Fruit fly (Drosophila melanogaster): ENCODE data around the gene CG8379.

The CG8379 gene

DNA sequence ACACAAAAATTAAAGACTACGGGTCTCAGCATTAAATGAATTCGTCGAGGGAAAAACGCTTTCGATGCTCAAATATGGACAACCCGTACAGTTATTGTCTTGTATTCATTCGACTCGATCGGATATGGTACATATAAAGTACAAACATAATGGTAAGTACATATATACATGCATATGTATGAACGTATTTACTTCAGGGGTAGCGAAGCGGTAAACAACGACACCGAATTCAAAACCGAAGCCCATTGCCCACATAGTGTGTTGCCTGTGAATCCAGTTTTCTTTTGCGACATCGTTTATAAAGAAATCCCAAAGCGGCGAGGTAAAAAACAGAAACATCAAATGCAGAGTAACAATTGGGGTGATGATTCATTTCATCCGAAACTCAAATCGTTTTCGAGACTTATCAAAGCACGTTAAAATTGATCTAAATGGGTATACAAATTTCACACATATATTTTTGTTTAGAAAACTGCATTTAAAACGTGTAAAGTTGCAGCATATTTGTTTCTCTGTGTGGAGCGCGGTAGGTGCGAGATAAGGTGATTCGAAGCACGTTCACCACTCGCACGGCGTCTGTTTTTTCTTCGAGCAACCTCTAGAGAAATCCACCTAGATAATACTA is 11.8 kb upstream of the CG8379 start:
- TF ChIP-seq CG8478 (optimal IDR thresholded peaks at IDR 0.05), result no peak
- TF ChIP-seq Dll (optimal IDR thresholded peaks at IDR 0.05), result no peak
- TF ChIP-seq EcR (GFP tag; optimal IDR thresholded peaks at IDR 0.05), result no peak
- no peak for TF ChIP-seq pan (optimal IDR thresholded peaks at IDR 0.05)
- no peak for TF ChIP-seq usp (GFP tag; optimal IDR thresholded peaks at IDR 0.05)
- TF ChIP-seq psq (optimal IDR thresholded peaks at IDR 0.05), result no peak

DNA sequence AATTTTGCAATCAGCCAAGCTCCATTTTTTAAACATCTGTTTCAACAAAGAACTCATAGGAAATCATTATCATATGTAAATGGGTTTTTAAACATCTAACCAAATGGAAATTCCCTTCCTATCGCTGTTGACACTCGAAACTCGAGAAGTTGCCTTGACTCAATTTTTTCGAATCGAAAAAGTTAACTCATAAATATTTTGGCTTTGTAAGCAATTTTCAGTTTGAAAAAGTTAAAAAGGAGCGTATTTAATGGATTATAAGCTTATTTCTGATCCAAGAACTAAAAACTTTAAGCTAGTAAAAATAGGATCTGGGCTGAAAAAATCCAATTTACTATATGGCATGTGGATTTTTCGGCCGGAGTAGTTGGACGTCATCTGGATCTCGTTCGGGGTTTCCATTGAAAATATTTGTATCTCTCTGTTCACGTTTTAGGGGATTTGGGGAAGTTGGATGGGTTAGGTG is 11.0 kb upstream of the CG8379 start, which contains the start of gene CG9837:
CG9837 (minus strand) TSS at position 416 of the 466 bp plus-strand sequence.
- TF ChIP-seq EcR (GFP tag; optimal IDR thresholded peaks at IDR 0.05) (no peak), usp (GFP tag; optimal IDR thresholded peaks at IDR 0.05) (no peak), psq (optimal IDR thresholded peaks at IDR 0.05) (no peak), pan (optimal IDR thresholded peaks at IDR 0.05) (no peak), Dll (optimal IDR thresholded peaks at IDR 0.05) (no peak)

DNA sequence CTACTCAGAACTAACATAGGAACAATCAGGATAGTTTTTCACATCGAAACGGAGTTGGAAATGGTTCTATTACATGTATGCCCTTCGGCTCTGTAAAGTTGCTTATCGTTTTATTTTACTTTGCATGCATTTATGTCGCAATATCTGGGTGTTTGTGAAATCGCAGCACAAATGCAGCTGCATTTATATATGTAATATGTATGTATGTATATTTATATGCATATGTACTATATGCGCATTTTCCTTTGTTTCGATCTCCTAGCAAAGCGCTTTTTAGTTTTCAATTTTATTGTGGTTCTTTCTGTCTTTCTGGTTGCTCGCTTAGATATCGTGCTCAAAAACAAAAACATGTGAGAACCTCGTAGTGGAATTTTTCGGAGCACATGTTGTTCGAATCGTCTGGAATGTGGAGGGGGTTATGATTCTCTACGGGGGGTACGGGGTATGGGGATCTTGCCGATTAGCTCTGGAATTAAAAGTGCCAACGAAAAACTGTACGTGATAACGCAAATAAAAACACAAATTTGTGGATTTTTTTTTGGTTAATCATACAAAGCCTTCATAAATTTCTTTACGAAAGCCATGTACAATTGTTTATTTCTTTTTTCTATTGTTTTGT is 10.1 kb upstream of the CG8379 start:
- no peak for TF ChIP-seq Dll (optimal IDR thresholded peaks at IDR 0.05)
- TF ChIP-seq pan (optimal IDR thresholded peaks at IDR 0.05), result no peak
- no peak for TF ChIP-seq EcR (GFP tag; optimal IDR thresholded peaks at IDR 0.05)
- no peak for TF ChIP-seq usp (GFP tag; optimal IDR thresholded peaks at IDR 0.05)

dm6 chr3R:8815074-8815473 is 9.1 kb upstream of the CG8379 start:
- TF ChIP-seq pan (optimal IDR thresholded peaks at IDR 0.05) (no peak), EcR (GFP tag; optimal IDR thresholded peaks at IDR 0.05) (no peak), CG8478 (optimal IDR thresholded peaks at IDR 0.05) (no peak), usp (GFP tag; optimal IDR thresholded peaks at IDR 0.05) (no peak), psq (optimal IDR thresholded peaks at IDR 0.05) (no peak), Dll (optimal IDR thresholded peaks at IDR 0.05) (no peak)

- TF ChIP-seq Dll (optimal IDR thresholded peaks at IDR 0.05), result no peak
- no peak for TF ChIP-seq usp (GFP tag; optimal IDR thresholded peaks at IDR 0.05)
- TF ChIP-seq CG8478 (optimal IDR thresholded peaks at IDR 0.05), result no peak
- no peak for TF ChIP-seq pan (optimal IDR thresholded peaks at IDR 0.05)
- no peak for TF ChIP-seq psq (optimal IDR thresholded peaks at IDR 0.05)
- TF ChIP-seq EcR (GFP tag; optimal IDR thresholded peaks at IDR 0.05), result no peak
Measured at dm6 chr3R:8818239-8818638, 6.0 kb upstream of the CG8379 start.

- TF ChIP-seq CG8478 (optimal IDR thresholded peaks at IDR 0.05) (no peak), usp (GFP tag; optimal IDR thresholded peaks at IDR 0.05) (no peak), psq (optimal IDR thresholded peaks at IDR 0.05) (no peak), Dll (optimal IDR thresholded peaks at IDR 0.05) (no peak), pan (optimal IDR thresholded peaks at IDR 0.05) (no peak), EcR (GFP tag; optimal IDR thresholded peaks at IDR 0.05) (no peak)
Measured at dm6 chr3R:8819551-8820057, 4.6 kb upstream of the CG8379 start.

- no peak for TF ChIP-seq pan (optimal IDR thresholded peaks at IDR 0.05)
- TF ChIP-seq EcR (GFP tag; optimal IDR thresholded peaks at IDR 0.05), result no peak
- no peak for TF ChIP-seq usp (GFP tag; optimal IDR thresholded peaks at IDR 0.05)
Measured at dm6 chr3R:8820428-8820912, 3.7 kb upstream of the CG8379 start, which contains the start of gene aqz. TSS of gene aqz (minus strand) at chr3R:8820682.

- TF ChIP-seq Dll (optimal IDR thresholded peaks at IDR 0.05), result no peak
- no peak for TF ChIP-seq CG8478 (optimal IDR thresholded peaks at IDR 0.05)
- no peak for TF ChIP-seq psq (optimal IDR thresholded peaks at IDR 0.05)
- no peak for TF ChIP-seq EcR (GFP tag; optimal IDR thresholded peaks at IDR 0.05)
- TF ChIP-seq pan (optimal IDR thresholded peaks at IDR 0.05), result no peak
- no peak for TF ChIP-seq usp (GFP tag; optimal IDR thresholded peaks at IDR 0.05)
Measured at dm6 chr3R:8821623-8822022, 2.6 kb upstream of the CG8379 start, which contains the start of gene CG8369. TSS of gene CG8369 (plus strand) at chr3R:8822008.

- no peak for TF ChIP-seq pan (optimal IDR thresholded peaks at IDR 0.05)
- TF ChIP-seq CG8478 (optimal IDR thresholded peaks at IDR 0.05), result no peak
- no peak for TF ChIP-seq EcR (GFP tag; optimal IDR thresholded peaks at IDR 0.05)
- TF ChIP-seq Dll (optimal IDR thresholded peaks at IDR 0.05), result no peak
- TF ChIP-seq usp (GFP tag; optimal IDR thresholded peaks at IDR 0.05), result no peak
- TF ChIP-seq psq (optimal IDR thresholded peaks at IDR 0.05), result no peak
Measured at dm6 chr3R:8822919-8823318, 1.3 kb upstream of the CG8379 start.

dm6 chr3R:8841038-8841437 is 16.8 kb downstream of the CG8379 start:
- TF ChIP-seq CG8478 (optimal IDR thresholded peaks at IDR 0.05) (no peak), EcR (GFP tag; optimal IDR thresholded peaks at IDR 0.05) (no peak), usp (GFP tag; optimal IDR thresholded peaks at IDR 0.05) (no peak), pan (optimal IDR thresholded peaks at IDR 0.05) (no peak), psq (optimal IDR thresholded peaks at IDR 0.05) (no peak), Dll (optimal IDR thresholded peaks at IDR 0.05) (no peak)

- no peak for TF ChIP-seq Dll (optimal IDR thresholded peaks at IDR 0.05)
- TF ChIP-seq CG8478 (optimal IDR thresholded peaks at IDR 0.05), result no peak
- no peak for TF ChIP-seq EcR (GFP tag; optimal IDR thresholded peaks at IDR 0.05)
- no peak for TF ChIP-seq pan (optimal IDR thresholded peaks at IDR 0.05)
- TF ChIP-seq usp (GFP tag; optimal IDR thresholded peaks at IDR 0.05), result no peak
Measured at dm6 chr3R:8841533-8841932, 17.3 kb downstream of the CG8379 start.

- TF ChIP-seq Dll (optimal IDR thresholded peaks at IDR 0.05) (no peak), pan (optimal IDR thresholded peaks at IDR 0.05) (no peak), CG8478 (optimal IDR thresholded peaks at IDR 0.05) (no peak), psq (optimal IDR thresholded peaks at IDR 0.05) (no peak), EcR (GFP tag; optimal IDR thresholded peaks at IDR 0.05) (no peak), usp (GFP tag; optimal IDR thresholded peaks at IDR 0.05) (no peak)
Measured at dm6 chr3R:8843942-8844637, 19.9 kb downstream of the CG8379 start.

Measured in whole organism.